Fruit fly (Drosophila melanogaster) whole organism, prepupa: ENCODE data around the gene CG7120.

Experiments
- CG6276 ChIP-seq: fragments of 200-800 bp; sonication (Bioruptor generic); optimal IDR thresholded peaks from 2 replicates; lab custom pipeline; 2017; ENCODE audit warnings: missing biosample characterization, mild to moderate bottlenecking, missing genetic modification characterization
- CG6854 ChIP-seq: fragments of 200-800 bp; sonication (Bioruptor generic); optimal IDR thresholded peaks from 2 replicates; lab custom pipeline; 2017; ENCODE audit warnings: missing biosample characterization, mild to moderate bottlenecking, missing genetic modification characterization
- CG9139 ChIP-seq: fragments of 200-800 bp; sonication (Bioruptor generic); optimal IDR thresholded peaks from 3 replicates; lab custom pipeline; 2017; ENCODE audit warnings: missing biosample characterization, mild to moderate bottlenecking, missing genetic modification characterization
- Ets21C ChIP-seq: fragments of 200-800 bp; sonication (Bioruptor generic); optimal IDR thresholded peaks from 3 replicates; lab custom pipeline; 2016; ENCODE audit warnings: missing biosample characterization, missing genetic modification characterization
- Hr39 ChIP-seq: fragments of 200-800 bp; sonication (Bioruptor generic); optimal IDR thresholded peaks from 2 replicates; lab custom pipeline; 2016; ENCODE audit warnings: missing biosample characterization, missing genetic modification characterization
- Sox14 ChIP-seq: fragments of 200-800 bp; sonication (Bioruptor generic); optimal IDR thresholded peaks from 3 replicates; lab custom pipeline; 2016; ENCODE audit warnings: missing biosample characterization, missing genetic modification characterization
- eg ChIP-seq: fragments of 200-800 bp; sonication (Bioruptor generic); IDR thresholded peaks from 3 replicates; pipeline ENCODE4 v1.3.6; 2022; ENCODE audit warnings: missing biosample characterization, missing genetic modification characterization
- svp ChIP-seq: fragments of 200-800 bp; sonication (Bioruptor generic); peaks from one replicate; lab custom pipeline; 2016; ENCODE audit warnings: missing biosample characterization, missing genetic modification characterization
- vri ChIP-seq: fragments of 200-800 bp; sonication (Bioruptor generic); optimal IDR thresholded peaks from 3 replicates; lab custom pipeline; 2016; ENCODE audit warnings: missing biosample characterization, mild to moderate bottlenecking, missing genetic modification characterization

dm6 chr3L:8440079-8440478 is 44.3 kb downstream of the CG7120 start:
- TF ChIP-seq CG9139 (GFP tag; lab: Kevin White, UChicago) (no peak), eg (GFP tag; lab: Robert Waterston, UW) (no peak), Ets21C (GFP tag; lab: Kevin White, UChicago) (no peak), Hr39 (GFP tag; lab: Kevin White, UChicago) (no peak), vri (GFP tag; lab: Kevin White, UChicago) (no peak), CG6276 (no peak), CG6854 (GFP tag; lab: Kevin White, UChicago) (no peak), Sox14 (GFP tag; lab: Kevin White, UChicago) (no peak), svp (no peak)
